Fruit fly (Drosophila melanogaster): Measurements from ENCODE around the gene Naa60.

Naa60 gene

DNA sequence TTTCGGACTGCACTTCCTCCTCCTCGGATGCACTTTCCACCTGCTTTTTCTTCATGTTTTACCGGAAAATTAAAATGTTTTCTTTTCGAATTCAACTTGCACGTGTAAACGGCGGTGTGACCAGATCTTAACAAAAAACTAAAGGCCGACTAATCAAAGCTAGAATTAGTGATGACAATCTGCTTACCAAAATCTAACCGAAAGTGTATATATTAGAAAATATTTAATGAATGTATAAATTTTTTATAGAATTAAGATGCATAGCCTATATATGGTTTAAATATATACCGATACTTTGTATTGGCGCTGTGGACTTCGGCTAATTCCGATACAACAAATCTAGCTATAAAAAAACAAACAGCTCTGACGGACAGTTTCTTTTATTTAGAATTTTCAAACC lies 7.8 kb upstream of the Naa60 start, which contains the start of the genes CG18178 and CG14174 (continued):
- TF ChIP-seq Oaz (GFP tag; IDR thresholded peaks at IDR 0.05) (no peak), CG15269 (tag; optimal IDR thresholded peaks at IDR 0.05) (peak; percentile 75), CG16863 (GFP tag; optimal IDR thresholded peaks at IDR 0.05) (no peak), CG34376 (GFP tag; optimal IDR thresholded peaks at IDR 0.05) (peak; percentile 32), Side (GFP tag; optimal IDR thresholded peaks at IDR 0.05) (no peak), CG1529 (GFP tag; optimal IDR thresholded peaks at IDR 0.05) (no peak), zfh1 (GFP tag; IDR thresholded peaks at IDR 0.05) (peak; percentile 70), CG12299 (tag; optimal IDR thresholded peaks at IDR 0.05) (no peak), Dad (GFP tag; optimal IDR thresholded peaks at IDR 0.05) (no peak), CoRest (tag; optimal IDR thresholded peaks at IDR 0.05) (peak; percentile 87), Kr (GFP tag; optimal IDR thresholded peaks at IDR 0.05) (no peak), row (GFP tag; IDR thresholded peaks at IDR 0.05) (peak; percentile 90), CG6683 (GFP tag; optimal IDR thresholded peaks at IDR 0.05) (no peak), CG1233 (GFP tag; optimal IDR thresholded peaks at IDR 0.05) (peak; percentile 20), Hey (tag; optimal IDR thresholded peaks at IDR 0.05) (no peak), gsb (GFP tag; IDR thresholded peaks at IDR 0.05) (no peak), CG10979 (tag; optimal IDR thresholded peaks at IDR 0.05) (peak; percentile 74), CG33213 (GFP tag; optimal IDR thresholded peaks at IDR 0.05) (no peak), corto (GFP tag; optimal IDR thresholded peaks at IDR 0.05) (no peak), mirr (GFP tag; optimal IDR thresholded peaks at IDR 0.05) (no peak), CG12155 (GFP tag; optimal IDR thresholded peaks at IDR 0.05) (peak; percentile 54), CG8290 (GFP tag; optimal IDR thresholded peaks at IDR 0.05) (peak; percentile 65), CG8290 (tag; optimal IDR thresholded peaks at IDR 0.05) (no peak), Neu2 (GFP tag; optimal IDR thresholded peaks at IDR 0.05; ENCODE audit: borderline replicate concordance) (no peak), Hr51 (GFP tag; optimal IDR thresholded peaks at IDR 0.05) (peak in 1 of 2 experiments; percentile 71), pfk (GFP tag; optimal IDR thresholded peaks at IDR 0.05) (no peak), inv (GFP tag; IDR thresholded peaks at IDR 0.05; ENCODE audit: partially characterized antibody) (peak; percentile 34; the same call in 1 of the 2 replicates), CG2889 (GFP tag; IDR thresholded peaks at IDR 0.05) (0 out of 3 replicates have a peak, but pooled peaks have one; percentile 24), luna (GFP tag; optimal IDR thresholded peaks at IDR 0.05) (no peak), Bdp1 (GFP tag; optimal IDR thresholded peaks at IDR 0.05) (no peak), CG14667 (GFP tag; IDR thresholded peaks at IDR 0.05) (peak; percentile 55), CG15601 (tag; optimal IDR thresholded peaks at IDR 0.05) (peak; percentile 69), Mrtf (GFP tag; IDR thresholded peaks at IDR 0.05) (no peak), CG4617 (GFP tag; optimal IDR thresholded peaks at IDR 0.05; ENCODE audit: borderline replicate concordance) (peak; percentile 69), grau (tag; optimal IDR thresholded peaks at IDR 0.05) (peak; percentile 83), fru (optimal IDR thresholded peaks at IDR 0.05) (no peak), grn (GFP tag; optimal IDR thresholded peaks at IDR 0.05) (no peak), dpn (GFP tag; optimal IDR thresholded peaks at IDR 0.05) (peak in 1 of 2 experiments; percentile 76), Gug (GFP tag; IDR thresholded peaks at IDR 0.05) (peak; percentile 13; the same call in 1 of the 4 replicates), gfzf (GFP tag; optimal IDR thresholded peaks at IDR 0.05) (peak; percentile 58), CG2875 (GFP tag; optimal IDR thresholded peaks at IDR 0.05) (no peak), danr (GFP tag; IDR thresholded peaks at IDR 0.05) (0 out of 2 replicates have a peak, but pooled peaks have one; percentile 12), E2f1 (GFP tag; IDR thresholded peaks at IDR 0.05) (peak; percentile 59; the same call in 1 of the 2 replicates), ci (GFP tag; IDR thresholded peaks at IDR 0.05) (peak; percentile 44; the same call in 1 of the 3 replicates), Ada2b (GFP tag; IDR thresholded peaks at IDR 0.05) (peak; percentile 33; the same call in 1 of the 2 replicates), pho (GFP tag; optimal IDR thresholded peaks at IDR 0.05) (no peak), Xrp1 (GFP tag; IDR thresholded peaks at IDR 0.05) (peak; percentile 69), CG11247 (GFP tag; IDR thresholded peaks at IDR 0.05) (peak; percentile 61; the same call in 1 of the 2 replicates), Pdp1 (GFP tag; optimal IDR thresholded peaks at IDR 0.05) (no peak), Bgb (GFP tag; IDR thresholded peaks at IDR 0.05; ENCODE audit: partially characterized antibody) (no peak), CG15011 (GFP tag; optimal IDR thresholded peaks at IDR 0.05) (no peak)
